Fruit fly (Drosophila melanogaster) whole organism, embryonic: ENCODE data around the gene sosie.
A peak's percentile ranks its signal among the peaks of the same experiment; 100 is the strongest.

ENCODE experiments used
- BEAF-32 ChIP-seq: fragments of 200-800 bp; sonication (Bioruptor generic); optimal IDR thresholded peaks from 3 replicates; lab custom pipeline; 2017; ENCODE audit warnings: missing biosample characterization, missing genetic modification characterization, mild to moderate bottlenecking, moderate library complexity, missing genetic modification reagents
- CG11456 ChIP-seq: fragments of 200-800 bp; sonication (Bioruptor generic); IDR thresholded peaks from 3 replicates; pipeline ENCODE4 v1.3.6; 2022; ENCODE audit warnings: missing biosample characterization, missing genetic modification characterization
- CG15073 ChIP-seq: fragments of 200-800 bp; sonication (Bioruptor generic); optimal IDR thresholded peaks from 2 replicates; lab custom pipeline; 2016; ENCODE audit warnings: missing biosample characterization, missing genetic modification characterization
- CG17186 ChIP-seq: fragments of 200-800 bp; sonication (Bioruptor generic); optimal IDR thresholded peaks from 3 replicates; lab custom pipeline; 2017; ENCODE audit warnings: missing biosample characterization, missing genetic modification reagents, missing genetic modification characterization
- CG18262 ChIP-seq: fragments of 200-800 bp; optimal IDR thresholded peaks from 3 replicates; lab custom pipeline; 2019; ENCODE audit warnings: missing biosample characterization, mild to moderate bottlenecking, missing genetic modification characterization, moderate library complexity
- CG31441 ChIP-seq: fragments of 200-800 bp; sonication (Bioruptor generic); IDR thresholded peaks from 2 replicates; pipeline ENCODE4 v1.3.6; 2022; ENCODE audit warnings: missing biosample characterization, missing genetic modification characterization
- CG4282 ChIP-seq: fragments of 200-800 bp; sonication (Bioruptor generic); optimal IDR thresholded peaks from 2 replicates; lab custom pipeline; 2016; ENCODE audit warnings: missing biosample characterization, missing genetic modification characterization
- CG6654 ChIP-seq: fragments of 200-800 bp; sonication (Bioruptor generic); optimal IDR thresholded peaks from 2 replicates; lab custom pipeline; 2017; ENCODE audit warnings: missing biosample characterization, mild to moderate bottlenecking, missing genetic modification characterization
- CG7271 ChIP-seq: fragments of 200-800 bp; sonication (Bioruptor generic); optimal IDR thresholded peaks from 2 replicates; lab custom pipeline; 2018; ENCODE audit warnings: missing biosample characterization, mild to moderate bottlenecking, missing genetic modification characterization, moderate library complexity
- CG7372 ChIP-seq: fragments of 200-800 bp; sonication (Bioruptor generic); IDR thresholded peaks from 2 replicates; pipeline ENCODE4 v1.3.6; 2022; ENCODE audit warnings: missing biosample characterization, missing genetic modification characterization
- CG7839 ChIP-seq: fragments of 200-800 bp; sonication (Bioruptor generic); optimal IDR thresholded peaks from 3 replicates; lab custom pipeline; 2018; ENCODE audit warnings: missing biosample characterization, mild to moderate bottlenecking, missing genetic modification characterization, moderate library complexity
- CG7987 ChIP-seq: fragments of 200-800 bp; sonication (Bioruptor generic); optimal IDR thresholded peaks from 2 replicates; lab custom pipeline; 2018; ENCODE audit warnings: missing biosample characterization, mild to moderate bottlenecking, missing genetic modification characterization, moderate library complexity
- CG9215 ChIP-seq: fragments of 200-800 bp; sonication (Bioruptor generic); IDR thresholded peaks from 2 replicates; pipeline ENCODE4 v1.3.6; 2022; ENCODE audit warnings: missing biosample characterization, missing genetic modification characterization
- CoRest ChIP-seq: fragments of 200-800 bp; sonication (Bioruptor generic); optimal IDR thresholded peaks from 3 replicates; lab custom pipeline; 2018; ENCODE audit warnings: missing biosample characterization, mild to moderate bottlenecking, missing genetic modification characterization, moderate library complexity
- Drgx ChIP-seq: fragments of 200-800 bp; sonication (Bioruptor generic); IDR thresholded peaks from 2 replicates; pipeline ENCODE4 v1.3.6; 2022; ENCODE audit warnings: missing biosample characterization, missing genetic modification characterization
- Fer3 ChIP-seq: fragments of 200-800 bp; sonication (Bioruptor generic); optimal IDR thresholded peaks from 2 replicates; lab custom pipeline; 2018; ENCODE audit warnings: missing biosample characterization, mild to moderate bottlenecking, missing genetic modification characterization, moderate library complexity
- Hey ChIP-seq: fragments of 200-800 bp; sonication (Bioruptor generic); optimal IDR thresholded peaks from 3 replicates; lab custom pipeline; 2018; ENCODE audit warnings: missing biosample characterization, mild to moderate bottlenecking, missing genetic modification characterization
- Hr3 ChIP-seq: fragments of 200-800 bp; sonication (Bioruptor generic); optimal IDR thresholded peaks from 3 replicates; lab custom pipeline; 2016; ENCODE audit warnings: missing biosample characterization, missing genetic modification characterization
- NK7.1 ChIP-seq: fragments of 200-800 bp; sonication (Bioruptor generic); optimal IDR thresholded peaks from 3 replicates; lab custom pipeline; 2016; ENCODE audit warnings: missing biosample characterization, missing genetic modification characterization
- Nf-YA ChIP-seq: fragments of 200-800 bp; sonication (Bioruptor generic); IDR thresholded peaks from 2 replicates; pipeline ENCODE4 v1.3.6; 2022; ENCODE audit warnings: missing biosample characterization, missing genetic modification characterization
- Six4 ChIP-seq: fragments of 200-800 bp; sonication (Bioruptor generic); optimal IDR thresholded peaks from 2 replicates; lab custom pipeline; 2016; ENCODE audit warnings: missing biosample characterization, missing genetic modification characterization
- Sox100B ChIP-seq: fragments of 200-800 bp; sonication (Bioruptor generic); optimal IDR thresholded peaks from 3 replicates; lab custom pipeline; 2018; ENCODE audit warnings: missing biosample characterization, mild to moderate bottlenecking, missing genetic modification characterization
- amos ChIP-seq: fragments of 200-800 bp; sonication (Bioruptor generic); IDR thresholded peaks from 2 replicates; pipeline ENCODE4 v1.3.6; 2022; ENCODE audit warnings: missing biosample characterization, missing genetic modification characterization; ENCODE audit not compliant: partially characterized antibody
- ato ChIP-seq: fragments of 200-800 bp; sonication (Bioruptor generic); IDR thresholded peaks from 2 replicates; pipeline ENCODE4 v1.3.6; 2022; ENCODE audit warnings: missing biosample characterization, missing genetic modification characterization; ENCODE audit not compliant: partially characterized antibody
- br ChIP-seq: fragments of >200 bp; optimal IDR thresholded peaks from 2 replicates; lab custom pipeline; 2017
- chm ChIP-seq: fragments of 200-800 bp; sonication (Bioruptor generic); IDR thresholded peaks from 2 replicates; pipeline ENCODE4 v1.3.6; 2022; ENCODE audit warnings: missing biosample characterization, missing genetic modification characterization
- crc ChIP-seq: fragments of 200-800 bp; sonication (Bioruptor generic); optimal IDR thresholded peaks from 2 replicates; lab custom pipeline; 2016; ENCODE audit warnings: missing biosample characterization, missing genetic modification characterization
- cwo ChIP-seq: fragments of 200-800 bp; sonication (Bioruptor generic); optimal IDR thresholded peaks from 3 replicates; lab custom pipeline; 2017; ENCODE audit warnings: missing biosample characterization, missing genetic modification characterization, mild to moderate bottlenecking, moderate library complexity, missing genetic modification reagents
- danr ChIP-seq: fragments of 200-800 bp; sonication (Bioruptor generic); IDR thresholded peaks from 2 replicates; pipeline ENCODE4 v1.3.6; 2022; ENCODE audit warnings: missing biosample characterization, missing genetic modification characterization
- dysf ChIP-seq: fragments of 200-800 bp; sonication (Bioruptor generic); IDR thresholded peaks from 3 replicates; pipeline ENCODE4 v1.3.6; 2022; ENCODE audit warnings: missing biosample characterization, missing genetic modification characterization
- grau ChIP-seq: fragments of 200-800 bp; optimal IDR thresholded peaks from 3 replicates; lab custom pipeline; 2019; ENCODE audit warnings: missing biosample characterization, mild to moderate bottlenecking, missing genetic modification characterization, moderate library complexity
- gro ChIP-seq: fragments of 200-800 bp; sonication (Bioruptor generic); optimal IDR thresholded peaks from 2 replicates; lab custom pipeline; 2016; ENCODE audit warnings: missing biosample characterization, missing genetic modification characterization
- hb ChIP-seq: fragments of 200-800 bp; sonication (Bioruptor generic); IDR thresholded peaks from 3 replicates; pipeline ENCODE4 v1.3.6; 2022; ENCODE audit warnings: missing biosample characterization, missing genetic modification characterization; ENCODE audit not compliant: partially characterized antibody
- kah ChIP-seq: fragments of 200-800 bp; sonication (Bioruptor generic); optimal IDR thresholded peaks from 2 replicates; lab custom pipeline; 2018; ENCODE audit warnings: missing biosample characterization, mild to moderate bottlenecking, missing genetic modification characterization
- kni ChIP-seq: fragments of 200-800 bp; sonication (Bioruptor generic); optimal IDR thresholded peaks from 3 replicates; lab custom pipeline; 2017; ENCODE audit warnings: mild to moderate bottlenecking, missing biosample characterization, missing genetic modification reagents, missing genetic modification characterization
- lola ChIP-seq, 3 experiments: fragments of >200 bp in 2 of 3; fragments of 200-800 bp in 1 of 3; sonication (Bioruptor generic) in 1 of 3; optimal IDR thresholded peaks; 2 replicates each; lab custom pipeline; 2017 to 2019; ENCODE audit warnings: missing biosample characterization in 3 of 3, missing genetic modification characterization in 3 of 3, mild to moderate bottlenecking in 1 of 3, moderate library complexity in 1 of 3
- mam ChIP-seq: fragments of 200-800 bp; sonication (Bioruptor generic); optimal IDR thresholded peaks from 3 replicates; lab custom pipeline; 2016; ENCODE audit warnings: missing biosample characterization, missing genetic modification characterization
- nerfin-1 ChIP-seq: fragments of 200-800 bp; sonication (Bioruptor generic); optimal IDR thresholded peaks from 3 replicates; lab custom pipeline; 2019; ENCODE audit warnings: missing biosample characterization, mild to moderate bottlenecking, missing genetic modification characterization, moderate library complexity
- nerfin-2 ChIP-seq: fragments of 200-800 bp; sonication (Bioruptor generic); IDR thresholded peaks from 2 replicates; pipeline ENCODE4 v1.3.6; 2022; ENCODE audit warnings: missing biosample characterization, missing genetic modification characterization; ENCODE audit not compliant: partially characterized antibody
- otp ChIP-seq: fragments of 200-800 bp; sonication (Bioruptor generic); IDR thresholded peaks from 3 replicates; pipeline ENCODE4, ENCODE4 v1.3.6; 2022; ENCODE audit warnings: missing biosample characterization, missing genetic modification characterization
- pan ChIP-seq, 4 experiments: fragments of >200 bp in 3 of 4; fragments of 200-800 bp in 1 of 4; sonication (Bioruptor generic) in 1 of 4; optimal IDR thresholded peaks in 3 of 4; IDR thresholded peaks in 1 of 4; 2 replicates each; pipeline versions ENCODE4 v1.3.6 to Lab custom; 2017 to 2022; ENCODE audit warnings: missing biosample characterization in 2 of 4, missing genetic modification characterization in 2 of 4, mixed read lengths in 1 of 4
- pho ChIP-seq: fragments of 200-800 bp; sonication (Bioruptor generic); optimal IDR thresholded peaks from 2 replicates; lab custom pipeline; 2016; ENCODE audit warnings: missing biosample characterization, missing genetic modification characterization
- shn ChIP-seq: fragments of 200-800 bp; sonication (Bioruptor generic); optimal IDR thresholded peaks from 3 replicates; lab custom pipeline; 2016; ENCODE audit warnings: missing biosample characterization, missing genetic modification characterization
- sima ChIP-seq: fragments of 200-800 bp; sonication (Bioruptor generic); optimal IDR thresholded peaks from 2 replicates; lab custom pipeline; 2016; ENCODE audit warnings: missing biosample characterization, missing genetic modification characterization
- stwl ChIP-seq: fragments of 200-800 bp; sonication (Bioruptor generic); optimal IDR thresholded peaks from 3 replicates; lab custom pipeline; 2018; ENCODE audit warnings: missing biosample characterization, mild to moderate bottlenecking, missing genetic modification characterization, moderate library complexity
- unpg ChIP-seq: fragments of 200-800 bp; sonication (Bioruptor generic); optimal IDR thresholded peaks from 3 replicates; lab custom pipeline; 2018; ENCODE audit warnings: missing biosample characterization, mild to moderate bottlenecking, missing genetic modification characterization, moderate library complexity
- wek ChIP-seq: fragments of 200-800 bp; sonication (Bioruptor generic); optimal IDR thresholded peaks from 3 replicates; lab custom pipeline; 2018; ENCODE audit warnings: missing biosample characterization, mild to moderate bottlenecking, missing genetic modification characterization, moderate library complexity
- zfh2 ChIP-seq: fragments of 200-800 bp; sonication (Bioruptor generic); optimal IDR thresholded peaks from 2 replicates; lab custom pipeline; 2016; ENCODE audit warnings: missing biosample characterization, missing genetic modification characterization

sosie gene

dm6 chr3R:24813637-24814301 lies 20.0 kb upstream of the sosie start, which contains the start of the genes lili and CG34150 (continued):
- TF ChIP-seq CG9215 (peak; percentile 73), CG31441 (GFP tag; lab: Robert Waterston, UW) (peak; percentile 78), gro (GFP tag; lab: Kevin White, UChicago) (peak; percentile 81), ato (GFP tag; lab: Robert Waterston, UW) (peak; percentile 58; the same call in 1 of the 2 replicates), CG7372 (peak; percentile 72; the same call in 1 of the 2 replicates), NK7.1 (GFP tag; lab: Kevin White, UChicago) (peak; percentile 6), chm (GFP tag; lab: Robert Waterston, UW) (peak; percentile 87), CoRest (tag; lab: Kevin White, UChicago) (peak; percentile 85), cwo (GFP tag; lab: Kevin White, UChicago) (peak; percentile 40), sima (GFP tag; lab: Kevin White, UChicago) (peak; percentile 41), Sox100B (GFP tag; lab: Kevin White, UChicago) (no peak), stwl (peak; percentile 75), CG11456 (GFP tag; lab: Robert Waterston, UW) (peak; percentile 77; the same call in 2 of the 3 replicates), nerfin-2 (GFP tag; lab: Robert Waterston, UW) (no peak), otp (GFP tag; lab: Robert Waterston, UW) (no peak), Hr3 (GFP tag; lab: Kevin White, UChicago) (peak; percentile 74), grau (tag; lab: Kevin White, UChicago) (peak; percentile 75), CG4282 (GFP tag; lab: Kevin White, UChicago) (no peak), Hey (tag; lab: Kevin White, UChicago) (no peak), pho (peak; percentile 79), nerfin-1 (peak; percentile 97), CG7987 (peak; percentile 36), br (no peak), Fer3 (tag; lab: Kevin White, UChicago) (peak; percentile 75), BEAF-32 (GFP tag; lab: Kevin White, UChicago) (peak; percentile 83), CG18262 (tag; lab: Kevin White, UChicago) (peak; percentile 67), CG7839 (peak; percentile 74), crc (GFP tag; lab: Kevin White, UChicago) (peak; percentile 32), dysf (GFP tag; lab: Robert Waterston, UW) (peak; percentile 66), danr (GFP tag; lab: Robert Waterston, UW) (no peak), lola (GFP tag; optimal IDR thresholded peaks at IDR 0.05; lab: Kevin White, UChicago) (peak in 1 of 3 experiments; percentile 74), amos (GFP tag; lab: Robert Waterston, UW) (peak; percentile 79), zfh2 (GFP tag; lab: Kevin White, UChicago) (peak; percentile 64), CG15073 (GFP tag; lab: Kevin White, UChicago) (no peak), kni (GFP tag; lab: Kevin White, UChicago) (peak; percentile 2), unpg (GFP tag; lab: Kevin White, UChicago) (peak; percentile 71), Nf-YA (GFP tag; lab: Robert Waterston, UW) (peak; percentile 50; the same call in 1 of the 2 replicates), kah (no peak), CG17186 (GFP tag; lab: Kevin White, UChicago) (peak; percentile 19), Drgx (no peak; the same call in 1 of the 2 replicates), mam (GFP tag; lab: Kevin White, UChicago) (peak; percentile 80), wek (GFP tag; lab: Kevin White, UChicago) (peak; percentile 1), Six4 (GFP tag; lab: Kevin White, UChicago) (peak; percentile 77), CG6654 (GFP tag; lab: Kevin White, UChicago) (no peak), CG7271 (tag; lab: Kevin White, UChicago) (peak; percentile 66), hb (GFP tag; lab: Robert Waterston, UW) (peak; percentile 67; the same call in 1 of the 3 replicates), shn (GFP tag; lab: Kevin White, UChicago) (peak; percentile 47), pan (optimal IDR thresholded peaks at IDR 0.05; lab: Kevin White, UChicago) (no peak), pan (GFP tag; optimal IDR thresholded peaks at IDR 0.05 in 1 of 2, IDR thresholded peaks at IDR 0.05 in 1 of 2) (peak in 1 of 2 experiments; percentile 67)
